Worm (Caenorhabditis elegans) whole organism, young adult: ENCODE data around the gene ndub-8.

Source experiments
- B0336.3 ChIP-seq: fragments of 200-800 bp; sonication (Bioruptor generic); IDR thresholded peaks from 2 replicates; pipeline ENCODE4 v1.3.6; 2022; ENCODE audit warnings: missing genetic modification characterization, missing compliant biosample characterization
- C06A6.2 ChIP-seq: fragments of 200-800 bp; sonication (Bioruptor generic); conservative IDR thresholded peaks from 2 replicates; pipeline ENCODE4 v1.3.6; 2022; ENCODE audit warnings: missing genetic modification characterization, missing compliant biosample characterization
- F49E8.2 ChIP-seq: sonication (generic microtip); optimal IDR thresholded peaks from 3 replicates; lab custom pipeline; 2017; ENCODE audit warnings: missing genetic modification characterization, mild to moderate bottlenecking, missing compliant biosample characterization, antibody characterized with exemption, moderate library complexity; ENCODE audit not compliant: insufficient read depth
- Y79H2A.3 ChIP-seq: fragments of 200-800 bp; sonication (Bioruptor generic); conservative IDR thresholded peaks from 2 replicates; pipeline ENCODE4 v1.3.6; 2022; ENCODE audit warnings: missing genetic modification reagents, missing genetic modification characterization, missing compliant biosample characterization
- attf-5 ChIP-seq: fragments of 200-800 bp; sonication (Bioruptor generic); optimal IDR thresholded peaks from 2 replicates; lab custom pipeline; 2018; ENCODE audit warnings: mild to moderate bottlenecking, missing genetic modification characterization, missing compliant biosample characterization
- bed-1 ChIP-seq: fragments of 200-800 bp; sonication (Bioruptor generic); IDR thresholded peaks from 2 replicates; pipeline ENCODE4 v1.3.6; 2022; ENCODE audit warnings: missing genetic modification reagents, missing genetic modification characterization, missing compliant biosample characterization
- bed-2 ChIP-seq: fragments of 200-800 bp; sonication (Bioruptor generic); IDR thresholded peaks from 2 replicates; pipeline ENCODE4 v1.3.6; 2022; ENCODE audit warnings: missing genetic modification reagents, missing genetic modification characterization, missing compliant biosample characterization
- cebp-2 ChIP-seq: fragments of 200-800 bp; sonication (Bioruptor generic); IDR thresholded peaks from 2 replicates; pipeline ENCODE4 v1.3.6; 2022; ENCODE audit warnings: missing genetic modification characterization, missing compliant biosample characterization
- ceh-27 ChIP-seq: fragments of 200-800 bp; sonication (Bioruptor generic); optimal IDR thresholded peaks from 2 replicates; lab custom pipeline; 2018; ENCODE audit warnings: mild to moderate bottlenecking, missing genetic modification characterization, moderate library complexity, missing compliant biosample characterization
- ceh-79 ChIP-seq: sonication (generic microtip); optimal IDR thresholded peaks from 2 replicates; lab custom pipeline; 2017; ENCODE audit warnings: mild to moderate bottlenecking, missing genetic modification characterization, missing compliant biosample characterization
- ceh-91 ChIP-seq: fragments of 200-800 bp; sonication (Bioruptor generic); IDR thresholded peaks from 2 replicates; pipeline ENCODE4 v1.3.6; 2022; ENCODE audit warnings: missing genetic modification reagents, missing genetic modification characterization, missing compliant biosample characterization
- dpff-1 ChIP-seq: sonication (generic microtip); optimal IDR thresholded peaks from 2 replicates; lab custom pipeline; 2017; ENCODE audit warnings: mild to moderate bottlenecking, missing genetic modification characterization, missing compliant biosample characterization
- dpl-1 ChIP-seq: fragments of 150-350 bp; optimal IDR thresholded peaks from 2 replicates; lab custom pipeline; 2014; ENCODE audit warnings: missing biosample characterization, missing genetic modification reagents, missing genetic modification characterization
- efl-1 ChIP-seq: fragments of 150-350 bp; optimal IDR thresholded peaks from 2 replicates; lab custom pipeline; 2014; ENCODE audit warnings: missing biosample characterization, missing genetic modification reagents, missing genetic modification characterization
- ekl-4 ChIP-seq: fragments of 200-800 bp; sonication (Bioruptor generic); IDR thresholded peaks from 2 replicates; pipeline ENCODE4 v1.3.6; 2022; ENCODE audit warnings: missing genetic modification reagents, missing genetic modification characterization, missing compliant biosample characterization
- fkh-3 ChIP-seq: sonication (generic microtip); optimal IDR thresholded peaks from 2 replicates; lab custom pipeline; 2016; ENCODE audit warnings: mild to moderate bottlenecking, missing genetic modification characterization, missing compliant biosample characterization
- him-1 ChIP-seq: sonication (generic microtip); optimal IDR thresholded peaks from 2 replicates; lab custom pipeline; 2016; ENCODE audit warnings: missing genotype, missing genetic modification reagents, missing genetic modification characterization, missing compliant biosample characterization
- hlh-26 ChIP-seq: fragments of 200-800 bp; sonication (Bioruptor generic); conservative IDR thresholded peaks from 2 replicates; pipeline ENCODE4 v1.3.6; 2022; ENCODE audit warnings: missing genetic modification reagents, missing genetic modification characterization, missing compliant biosample characterization
- hmg-1.2 ChIP-seq: fragments of 200-800 bp; sonication (Bioruptor generic); IDR thresholded peaks from 2 replicates; pipeline ENCODE4 v1.3.6; 2022; ENCODE audit warnings: missing genetic modification reagents, missing genetic modification characterization, missing compliant biosample characterization
- hrde-1 ChIP-seq: sonication (generic microtip); optimal IDR thresholded peaks from 2 replicates; lab custom pipeline; 2016; ENCODE audit warnings: missing genetic modification characterization, mild to moderate bottlenecking, missing compliant biosample characterization, moderate library complexity, missing genotype, missing genetic modification reagents, borderline replicate concordance
- let-526 ChIP-seq: fragments of 200-800 bp; sonication (Bioruptor generic); IDR thresholded peaks from 2 replicates; pipeline ENCODE4 v1.3.6; 2022; ENCODE audit warnings: missing genetic modification reagents, missing genetic modification characterization, missing compliant biosample characterization
- lin-35 ChIP-seq, 3 experiments: fragments of 150-350 bp in 2 of 3; sonication (generic microtip) in 1 of 3; optimal IDR thresholded peaks; 2 replicates each; lab custom pipeline; 2014 to 2018; ENCODE audit warnings: missing biosample characterization in 3 of 3, missing genetic modification characterization in 3 of 3, missing genetic modification reagents in 3 of 3
- lin-40 ChIP-seq: sonication (generic microtip); optimal IDR thresholded peaks from 2 replicates; lab custom pipeline; 2016; ENCODE audit warnings: missing genetic modification characterization, mild to moderate bottlenecking, missing compliant biosample characterization, missing genotype, missing genetic modification reagents
- lin-54 ChIP-seq: fragments of 200-800 bp; sonication (Bioruptor generic); optimal IDR thresholded peaks from 2 replicates; lab custom pipeline; 2018; ENCODE audit warnings: mild to moderate bottlenecking, missing genetic modification characterization, missing compliant biosample characterization
- mcd-1 ChIP-seq: fragments of 200-800 bp; sonication (Bioruptor generic); IDR thresholded peaks from 2 replicates; pipeline ENCODE4 v1.3.6; 2022; ENCODE audit warnings: missing genetic modification reagents, missing genetic modification characterization, missing compliant biosample characterization
- nfyb-1 ChIP-seq: fragments of 200-800 bp; sonication (Bioruptor generic); IDR thresholded peaks from 2 replicates; pipeline ENCODE4 v1.3.6; 2022; ENCODE audit warnings: missing genetic modification reagents, missing genetic modification characterization, missing compliant biosample characterization
- nhr-179 ChIP-seq: sonication (generic microtip); optimal IDR thresholded peaks from 2 replicates; lab custom pipeline; 2016; ENCODE audit warnings: mild to moderate bottlenecking, missing genetic modification characterization, missing compliant biosample characterization
- nhr-90 ChIP-seq: sonication (generic microtip); optimal IDR thresholded peaks from 2 replicates; lab custom pipeline; 2016; ENCODE audit warnings: missing genotype, mild to moderate bottlenecking, missing genetic modification characterization, missing compliant biosample characterization
- pha-4 ChIP-seq: fragments of 150-350 bp; sonication (generic microtip); optimal IDR thresholded peaks from 2 replicates; lab custom pipeline; 2014; ENCODE audit warnings: missing biosample characterization, missing genetic modification reagents, missing genetic modification characterization
- rpc-1 ChIP-seq, 2 experiments: fragments of 150-350 bp in 1 of 2; sonication (generic microtip) in 1 of 2; optimal IDR thresholded peaks; 2 replicates each; lab custom pipeline; 2014 to 2018; ENCODE audit warnings: missing biosample characterization in 1 of 2, missing genetic modification characterization in 1 of 2, missing genetic modification reagents in 1 of 2, missing genotype in 1 of 2
- sdz-38 ChIP-seq: sonication (generic microtip); optimal IDR thresholded peaks from 2 replicates; lab custom pipeline; 2016; ENCODE audit warnings: missing genotype, missing genetic modification characterization, missing compliant biosample characterization
- snpc-1.1 ChIP-seq: sonication (generic microtip); optimal IDR thresholded peaks from 2 replicates; lab custom pipeline; 2017; ENCODE audit warnings: missing genetic modification characterization, mild to moderate bottlenecking, missing compliant biosample characterization, antibody characterized with exemption, moderate library complexity, missing genotype, missing genetic modification reagents; ENCODE audit not compliant: insufficient read depth
- snpc-3.4 ChIP-seq: sonication (generic microtip); optimal IDR thresholded peaks from 2 replicates; lab custom pipeline; 2017; ENCODE audit warnings: missing genetic modification characterization, mild to moderate bottlenecking, missing compliant biosample characterization, antibody characterized with exemption, moderate library complexity, missing genotype, missing genetic modification reagents
- snpc-4 ChIP-seq, 5 experiments: fragments of 150-350 bp in 1 of 5; sonication (generic microtip) in 4 of 5; optimal IDR thresholded peaks; 2 replicates each; lab custom pipeline; 2014 to 2018; ENCODE audit warnings: missing genetic modification characterization in 5 of 5, missing biosample characterization in 3 of 5, antibody characterized with exemption in 2 of 5, mild to moderate bottlenecking in 2 of 5, missing compliant biosample characterization in 2 of 5, missing genotype in 2 of 5, moderate library complexity in 2 of 5, missing genetic modification reagents in 1 of 5
- sptf-2 ChIP-seq: fragments of 200-800 bp; sonication (Bioruptor generic); optimal IDR thresholded peaks from 2 replicates; lab custom pipeline; 2018; ENCODE audit warnings: mild to moderate bottlenecking, missing genetic modification characterization, missing compliant biosample characterization
- tbx-9 ChIP-seq: sonication (generic microtip); optimal IDR thresholded peaks from 2 replicates; lab custom pipeline; 2016; ENCODE audit warnings: borderline replicate concordance, missing genetic modification characterization, inconsistent platforms, missing compliant biosample characterization
- ztf-28 ChIP-seq: fragments of 200-800 bp; sonication (Bioruptor generic); IDR thresholded peaks from 2 replicates; pipeline ENCODE4 v1.3.6; 2022; ENCODE audit warnings: missing genetic modification reagents, missing genetic modification characterization, missing compliant biosample characterization

Gene ndub-8

ce11 chrII:13902014-13902413 lies 29.3 kb downstream of the ndub-8 start, which contains the start of gene W02B8.1:
W02B8.1 (minus strand) TSS chrII:13902114.
- TF ChIP-seq hrde-1 (tag; lab: Kevin White, UChicago): no peak
- TF ChIP-seq tbx-9 (tag; lab: Kevin White, UChicago): no peak
- no peak for TF ChIP-seq ceh-79
- no peak for TF ChIP-seq cebp-2
- no peak for TF ChIP-seq nhr-90 (tag; lab: Kevin White, UChicago)
- no peak for TF ChIP-seq F49E8.2 (tag; lab: Kevin White, UChicago)

- TF ChIP-seq lin-35 (GFP tag; optimal IDR thresholded peaks at IDR 0.05; lab: Kevin White, UChicago): peak in 1 of 3 experiments; percentile 31
- no peak for TF ChIP-seq hlh-26
- TF ChIP-seq bed-1 (GFP tag; lab: Robert Waterston, UW): no peak
These were observed 30.8 kb downstream of the ndub-8 start for ce11 chrII:13903482-13903881.

DNA sequence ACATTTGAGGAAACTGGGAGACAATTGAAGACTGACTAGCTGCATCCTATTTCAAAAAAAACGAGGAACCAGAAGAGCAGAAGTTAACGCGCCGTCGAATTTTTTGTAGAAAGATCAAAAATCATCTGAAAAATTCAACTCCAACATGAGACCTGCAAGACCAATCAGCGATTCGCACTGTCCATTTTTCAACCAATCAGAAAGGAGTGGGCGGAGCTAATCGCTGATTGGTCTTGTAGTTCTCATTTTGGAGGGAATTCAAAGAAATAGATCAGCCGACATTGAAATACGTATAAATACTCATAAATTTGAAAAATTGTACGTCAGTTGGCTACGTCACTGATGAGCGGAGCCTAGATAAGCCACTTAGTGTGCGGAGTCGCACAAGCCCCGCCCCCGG lies 34.9 kb downstream of the ndub-8 start:
- TF ChIP-seq nfyb-1 (GFP tag; lab: Robert Waterston, UW): 0 out of 2 replicates have a peak, but pooled peaks have one; percentile 40
- TF ChIP-seq let-526 (GFP tag; lab: Robert Waterston, UW): no peak
- no peak for TF ChIP-seq Y79H2A.3

DNA sequence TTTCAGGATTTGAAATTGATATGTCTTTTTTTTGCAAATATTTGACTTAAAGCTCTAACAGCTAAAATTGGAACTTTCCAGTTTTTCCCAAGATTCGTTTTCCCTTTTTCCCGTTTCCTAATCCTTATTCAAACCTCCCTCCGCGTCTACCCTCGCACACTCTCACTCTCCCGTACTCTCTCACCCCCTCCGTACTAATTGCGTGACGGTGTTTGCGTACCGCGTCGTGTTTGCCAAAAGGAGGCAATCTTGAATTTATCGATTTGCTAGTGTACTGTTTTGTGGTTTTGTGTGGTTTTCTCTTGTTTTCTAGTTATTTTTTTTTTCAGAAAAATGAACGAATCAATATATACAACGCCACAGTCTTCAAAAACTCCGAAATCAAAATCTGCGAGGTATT lies 35.9 kb downstream of the ndub-8 start, which contains the start of gene citk-1:
Gene citk-1, plus strand, starts transcription at position 323 of the 400 bp plus-strand sequence.
- peak; percentile 92 for TF ChIP-seq hmg-1.2 (GFP tag; lab: Robert Waterston, UW)
- TF ChIP-seq sptf-2 (GFP tag; lab: Kevin White, UChicago): no peak
- TF ChIP-seq lin-54 (GFP tag; lab: Kevin White, UChicago): peak; percentile 88
- TF ChIP-seq nhr-179 (tag; lab: Kevin White, UChicago): no peak
- peak; percentile 37 for TF ChIP-seq ceh-27 (GFP tag; lab: Kevin White, UChicago)
- peak; percentile 69 for TF ChIP-seq efl-1 (GFP tag; lab: Kevin White, UChicago)
- peak; percentile 58; the same call in 1 of the 2 replicates for TF ChIP-seq ekl-4 (GFP tag; lab: Robert Waterston, UW)
- peak; percentile 49 for TF ChIP-seq pha-4 (tag; lab: Kevin White, UChicago)
- no peak for TF ChIP-seq sdz-38 (tag; lab: Kevin White, UChicago)
- TF ChIP-seq attf-5 (GFP tag; lab: Kevin White, UChicago): peak; percentile 6
- TF ChIP-seq lin-35 (GFP tag; optimal IDR thresholded peaks at IDR 0.05; lab: Kevin White, UChicago): peak in 1 of 3 experiments; percentile 88
- TF ChIP-seq mcd-1 (GFP tag; lab: Robert Waterston, UW): peak; percentile 57
- no peak for TF ChIP-seq B0336.3 (GFP tag; lab: Robert Waterston, UW)
- TF ChIP-seq dpl-1 (GFP tag; lab: Kevin White, UChicago): peak; percentile 84
- TF ChIP-seq snpc-4 (GFP tag; optimal IDR thresholded peaks at IDR 0.05; lab: Kevin White, UChicago): no peak
- peak; percentile 5 to 54 (median 37) for TF ChIP-seq snpc-4 (tag; optimal IDR thresholded peaks at IDR 0.05; lab: Kevin White, UChicago)
- TF ChIP-seq snpc-1.1 (tag; lab: Kevin White, UChicago): no peak
- TF ChIP-seq, all 124 proteins: peak for 11

DNA sequence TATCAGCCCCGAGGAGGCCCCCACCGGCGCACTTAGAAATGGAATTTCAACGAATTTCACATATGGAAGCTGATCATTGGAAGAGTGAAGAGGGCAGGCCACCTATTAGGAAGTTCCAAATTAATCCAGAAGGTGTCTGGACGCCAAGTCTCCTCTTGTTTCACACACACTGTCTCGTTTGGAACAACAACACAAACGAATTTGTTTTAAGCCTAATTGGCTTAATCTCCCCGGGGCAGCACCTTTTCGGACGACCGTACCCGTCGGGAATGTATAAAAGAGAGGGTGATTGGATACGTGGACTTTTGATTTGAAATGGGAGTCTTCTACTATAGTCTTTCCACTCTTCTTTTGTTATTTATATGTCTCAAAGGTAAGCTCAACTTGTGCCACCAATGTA lies 43.4 kb downstream of the ndub-8 start, which contains the start of gene mltn-3:
Gene mltn-3, plus strand, starts transcription at position 301 of the 400 bp plus-strand sequence.
- TF ChIP-seq Y79H2A.3 (no peak), snpc-4 (GFP tag; optimal IDR thresholded peaks at IDR 0.05; lab: Kevin White, UChicago) (no peak), snpc-4 (tag; optimal IDR thresholded peaks at IDR 0.05; lab: Kevin White, UChicago) (no peak), snpc-3.4 (no peak), him-1 (no peak), dpff-1 (tag; lab: Kevin White, UChicago) (no peak), rpc-1 (optimal IDR thresholded peaks at IDR 0.05; lab: Kevin White, UChicago) (no peak), rpc-1 (tag; optimal IDR thresholded peaks at IDR 0.05; lab: Kevin White, UChicago) (no peak), bed-2 (GFP tag; lab: Robert Waterston, UW) (no peak), fkh-3 (no peak), ceh-91 (GFP tag; lab: Robert Waterston, UW) (no peak), snpc-1.1 (tag; lab: Kevin White, UChicago) (no peak), ztf-28 (GFP tag; lab: Robert Waterston, UW) (no peak), lin-54 (GFP tag; lab: Kevin White, UChicago) (no peak), C06A6.2 (GFP tag; lab: Robert Waterston, UW) (no peak), efl-1 (GFP tag; lab: Kevin White, UChicago) (no peak), lin-40 (tag; lab: Kevin White, UChicago) (no peak)
- TF ChIP-seq, all 124 proteins: peak for 0
